Worm (Caenorhabditis elegans): Measurements from ENCODE around the gene C16A3.5.

- TF ChIP-seq sea-2 (GFP tag; optimal IDR thresholded peaks at IDR 0.05) (no peak), nhr-76 (tag; optimal IDR thresholded peaks at IDR 0.05) (no peak), nhr-77 (tag; optimal IDR thresholded peaks at IDR 0.05) (no peak), ZK546.5 (tag; optimal IDR thresholded peaks at IDR 0.05) (no peak), ceh-82 (tag; optimal IDR thresholded peaks at IDR 0.05) (no peak), nhr-23 (tag; optimal IDR thresholded peaks at IDR 0.05) (no peak), pqm-1 (tag; optimal IDR thresholded peaks at IDR 0.05) (no peak), nhr-11 (tag; optimal IDR thresholded peaks at IDR 0.05) (no peak)
Measured at ce11 chrIII:6411914-6412313, 31.3 kb downstream of the C16A3.5 start, which contains the start of gene C05D11.5.

Measured in whole organism, L3 larva.